Fruit fly (Drosophila melanogaster) whole organism, wandering third instar larva: ENCODE data around the gene CG43924.
A peak's percentile ranks its signal among the peaks of the same experiment; 100 is the strongest.

Source experiments
- CG32264 ChIP-seq: fragments of 200-800 bp; sonication (Bioruptor generic); optimal IDR thresholded peaks from 2 replicates; lab custom pipeline; 2016; ENCODE audit warnings: missing biosample characterization, missing genetic modification characterization
- CG9705 ChIP-seq: fragments of 200-800 bp; sonication (Bioruptor generic); optimal IDR thresholded peaks from 2 replicates; lab custom pipeline; 2018; ENCODE audit warnings: missing biosample characterization, mild to moderate bottlenecking, missing genetic modification characterization
- CrebA ChIP-seq: fragments of 200-800 bp; sonication (Bioruptor generic); optimal IDR thresholded peaks from 2 replicates; lab custom pipeline; 2016; ENCODE audit warnings: missing biosample characterization, mild to moderate bottlenecking, missing genetic modification characterization, borderline replicate concordance
- Dfd ChIP-seq: fragments of >200 bp; optimal IDR thresholded peaks from 2 replicates; lab custom pipeline; 2017; ENCODE audit warnings: missing biosample characterization, missing genetic modification characterization
- Dif ChIP-seq: fragments of 200-275, 200-300 bp; sonication (Bioruptor generic); optimal IDR thresholded peaks from 2 replicates; lab custom pipeline; 2018; ENCODE audit warnings: missing biosample characterization, missing genetic modification characterization; ENCODE audit not compliant: partially characterized antibody
- GATAd ChIP-seq: sonication (Bioruptor generic); optimal IDR thresholded peaks from 2 replicates; lab custom pipeline; 2016; ENCODE audit warnings: missing biosample characterization, missing genetic modification characterization
- HLH106 ChIP-seq: fragments of 200-800 bp; optimal IDR thresholded peaks from 3 replicates; lab custom pipeline; 2019; ENCODE audit warnings: missing biosample characterization, mild to moderate bottlenecking, missing genetic modification characterization, moderate library complexity
- Hnf4 ChIP-seq: fragments of 200-800 bp; sonication (Bioruptor generic); optimal IDR thresholded peaks from 2 replicates; lab custom pipeline; 2016; ENCODE audit warnings: missing biosample characterization, mild to moderate bottlenecking, missing genetic modification characterization
- Hr78 ChIP-seq: fragments of >200 bp; optimal IDR thresholded peaks from 2 replicates; lab custom pipeline; 2017; ENCODE audit warnings: missing biosample characterization, missing genetic modification characterization
- Hr83 ChIP-seq: fragments of 200-300 bp; sonication (Bioruptor generic); optimal IDR thresholded peaks from 2 replicates; lab custom pipeline; 2016; ENCODE audit warnings: missing biosample characterization, mild to moderate bottlenecking, missing genetic modification characterization, moderate library complexity; ENCODE audit not compliant: poor library complexity, severe bottlenecking
- Jra ChIP-seq: sonication (Bioruptor generic); optimal IDR thresholded peaks from 2 replicates; lab custom pipeline; 2016; ENCODE audit warnings: missing biosample characterization, missing genetic modification characterization
- Mio ChIP-seq: sonication (Bioruptor generic); optimal IDR thresholded peaks from 2 replicates; lab custom pipeline; 2016; ENCODE audit warnings: missing biosample characterization, missing genetic modification characterization
- Myc ChIP-seq: fragments of >200 bp; optimal IDR thresholded peaks from 2 replicates; lab custom pipeline; 2017
- N ChIP-seq: fragments of >200 bp; optimal IDR thresholded peaks from 2 replicates; lab custom pipeline; 2018; ENCODE audit warnings: missing biosample characterization, missing external identifiers, missing genetic modification characterization
- OdsH ChIP-seq: fragments of 200-800 bp; sonication (Bioruptor generic); optimal IDR thresholded peaks from 2 replicates; lab custom pipeline; 2016; ENCODE audit warnings: missing biosample characterization, mild to moderate bottlenecking, missing genetic modification characterization
- Rel ChIP-seq, 2 experiments: fragments of 200-800 bp; sonication (Bioruptor generic) in 1 of 2; optimal IDR thresholded peaks; 2 replicates in 1 of 2; 3 replicates in 1 of 2; lab custom pipeline; 2016 to 2019; ENCODE audit warnings: mild to moderate bottlenecking in 2 of 2, missing biosample characterization in 2 of 2, missing genetic modification characterization in 2 of 2, moderate library complexity in 1 of 2
- Sp1 ChIP-seq: fragments of 200-800 bp; sonication (Bioruptor generic); optimal IDR thresholded peaks from 3 replicates; lab custom pipeline; 2019; ENCODE audit warnings: missing biosample characterization, mild to moderate bottlenecking, missing genetic modification characterization, moderate library complexity
- Vsx2 ChIP-seq: fragments of 200-300, 225-300 bp; sonication (Bioruptor generic); optimal IDR thresholded peaks from 2 replicates; lab custom pipeline; 2018; ENCODE audit warnings: missing biosample characterization, missing genetic modification characterization; ENCODE audit not compliant: partially characterized antibody
- br ChIP-seq: fragments of 200-800 bp; sonication (Bioruptor generic); optimal IDR thresholded peaks from 2 replicates; lab custom pipeline; 2016; ENCODE audit warnings: missing biosample characterization, missing genetic modification characterization
- brk ChIP-seq: fragments of 200-800 bp; sonication (Bioruptor generic); optimal IDR thresholded peaks from 2 replicates; lab custom pipeline; 2016; ENCODE audit warnings: missing biosample characterization, mild to moderate bottlenecking, missing genetic modification characterization
- dl ChIP-seq, 2 experiments: fragments of 175-275, 200-275 bp in 1 of 2; fragments of 200-275 bp in 1 of 2; sonication (Bioruptor generic); optimal IDR thresholded peaks; lab custom pipeline; 2018; ENCODE audit warnings: mild to moderate bottlenecking in 2 of 2, missing biosample characterization in 2 of 2, missing genetic modification characterization in 2 of 2, moderate library complexity in 2 of 2; ENCODE audit not compliant: partially characterized antibody in 2 of 2, insufficient read depth in 1 of 2
- dmrt93B ChIP-seq: fragments of 200-800 bp; sonication (Bioruptor generic); optimal IDR thresholded peaks from 2 replicates; lab custom pipeline; 2018; ENCODE audit warnings: missing biosample characterization, mild to moderate bottlenecking, missing genetic modification characterization
- dsf ChIP-seq: sonication (Bioruptor generic); optimal IDR thresholded peaks from 2 replicates; lab custom pipeline; 2016; ENCODE audit warnings: missing biosample characterization, missing genetic modification characterization, borderline replicate concordance
- ey ChIP-seq: fragments of 200-800 bp; sonication (Bioruptor generic); optimal IDR thresholded peaks from 2 replicates; lab custom pipeline; 2016; ENCODE audit warnings: missing biosample characterization, missing genetic modification characterization
- foxo ChIP-seq, 2 experiments: fragments of 200-800 bp; sonication (Bioruptor generic); optimal IDR thresholded peaks; 2 replicates in 1 of 2; 3 replicates in 1 of 2; lab custom pipeline; 2016 to 2017; ENCODE audit warnings: missing biosample characterization in 2 of 2, missing genetic modification characterization in 2 of 2
- fru ChIP-seq: fragments of 200-800 bp; sonication (Bioruptor generic); optimal IDR thresholded peaks from 3 replicates; lab custom pipeline; 2016; ENCODE audit warnings: missing biosample characterization, mild to moderate bottlenecking, missing genetic modification characterization
- h ChIP-seq: fragments of 200-800 bp; sonication (Bioruptor generic); optimal IDR thresholded peaks from 3 replicates; lab custom pipeline; 2016; ENCODE audit warnings: missing biosample characterization, mild to moderate bottlenecking, missing genetic modification characterization
- jim ChIP-seq: fragments of 175-275, 200-325 bp; sonication (Bioruptor generic); optimal IDR thresholded peaks from 2 replicates; lab custom pipeline; 2016; ENCODE audit warnings: missing biosample characterization, mild to moderate bottlenecking, missing genetic modification characterization
- lola ChIP-seq: fragments of >200 bp; optimal IDR thresholded peaks from 2 replicates; lab custom pipeline; 2017; ENCODE audit warnings: missing biosample characterization, missing genetic modification characterization
- pan ChIP-seq: fragments of >200 bp; optimal IDR thresholded peaks from 2 replicates; lab custom pipeline; 2017
- psq ChIP-seq: fragments of 200-800 bp; sonication (Bioruptor generic); optimal IDR thresholded peaks from 3 replicates; lab custom pipeline; 2017; ENCODE audit warnings: missing biosample characterization, mild to moderate bottlenecking, missing genetic modification characterization, moderate library complexity
- rgr ChIP-seq: fragments of 200-800 bp; sonication (Bioruptor generic); optimal IDR thresholded peaks from 3 replicates; lab custom pipeline; 2016; ENCODE audit warnings: missing biosample characterization, mild to moderate bottlenecking, missing genetic modification characterization
- sage ChIP-seq: fragments of 200-800 bp; sonication (Bioruptor generic); optimal IDR thresholded peaks from 2 replicates; lab custom pipeline; 2016; ENCODE audit warnings: missing biosample characterization, mild to moderate bottlenecking, missing genetic modification characterization
- sv ChIP-seq: fragments of 200-800 bp; sonication (Bioruptor generic); optimal IDR thresholded peaks from 3 replicates; lab custom pipeline; 2016; ENCODE audit warnings: missing biosample characterization, missing genetic modification characterization
- tai ChIP-seq: sonication (Bioruptor generic); optimal IDR thresholded peaks from 2 replicates; lab custom pipeline; 2016; ENCODE audit warnings: missing biosample characterization, missing genetic modification characterization
- usp ChIP-seq: fragments of >200 bp; optimal IDR thresholded peaks from 2 replicates; lab custom pipeline; 2017; ENCODE audit warnings: missing biosample characterization, missing genetic modification characterization
- woc ChIP-seq: sonication (Bioruptor generic); optimal IDR thresholded peaks from 2 replicates; lab custom pipeline; 2016; ENCODE audit warnings: missing biosample characterization, mild to moderate bottlenecking, missing genetic modification characterization

CG43924 gene

dm6 chr2L:15745989-15746388 is 35.1 kb upstream of the CG43924 start:
- TF ChIP-seq Jra (GFP tag; lab: Kevin White, UChicago): no peak
- TF ChIP-seq CG32264 (GFP tag; lab: Kevin White, UChicago): no peak
- TF ChIP-seq woc (GFP tag; lab: Kevin White, UChicago): no peak
- TF ChIP-seq fru (GFP tag; lab: Kevin White, UChicago): no peak
- TF ChIP-seq rgr (GFP tag; lab: Kevin White, UChicago): no peak
- no peak for TF ChIP-seq usp
- TF ChIP-seq sv (GFP tag; lab: Kevin White, UChicago): no peak
- no peak for TF ChIP-seq ey (GFP tag; lab: Kevin White, UChicago)
- no peak for TF ChIP-seq Dfd (GFP tag; lab: Kevin White, UChicago)
- no peak for TF ChIP-seq Sp1
- TF ChIP-seq pan (lab: Kevin White, UChicago): no peak
- TF ChIP-seq CG9705 (GFP tag; lab: Kevin White, UChicago): no peak
- TF ChIP-seq Mio (GFP tag; lab: Kevin White, UChicago): no peak
- no peak for TF ChIP-seq N (GFP tag; lab: Kevin White, UChicago)
- TF ChIP-seq dl (GFP tag; optimal IDR thresholded peaks at IDR 0.05; lab: Kevin White, UChicago; ENCODE audit: insufficient read depth in 1 of 2, partially characterized antibody in 2 of 2): no peak
- no peak for TF ChIP-seq h (GFP tag; lab: Kevin White, UChicago)
- no peak for TF ChIP-seq Hnf4 (GFP tag; lab: Kevin White, UChicago)
- TF ChIP-seq tai (GFP tag; lab: Kevin White, UChicago): no peak
- no peak for TF ChIP-seq psq (GFP tag; lab: Kevin White, UChicago)

DNA sequence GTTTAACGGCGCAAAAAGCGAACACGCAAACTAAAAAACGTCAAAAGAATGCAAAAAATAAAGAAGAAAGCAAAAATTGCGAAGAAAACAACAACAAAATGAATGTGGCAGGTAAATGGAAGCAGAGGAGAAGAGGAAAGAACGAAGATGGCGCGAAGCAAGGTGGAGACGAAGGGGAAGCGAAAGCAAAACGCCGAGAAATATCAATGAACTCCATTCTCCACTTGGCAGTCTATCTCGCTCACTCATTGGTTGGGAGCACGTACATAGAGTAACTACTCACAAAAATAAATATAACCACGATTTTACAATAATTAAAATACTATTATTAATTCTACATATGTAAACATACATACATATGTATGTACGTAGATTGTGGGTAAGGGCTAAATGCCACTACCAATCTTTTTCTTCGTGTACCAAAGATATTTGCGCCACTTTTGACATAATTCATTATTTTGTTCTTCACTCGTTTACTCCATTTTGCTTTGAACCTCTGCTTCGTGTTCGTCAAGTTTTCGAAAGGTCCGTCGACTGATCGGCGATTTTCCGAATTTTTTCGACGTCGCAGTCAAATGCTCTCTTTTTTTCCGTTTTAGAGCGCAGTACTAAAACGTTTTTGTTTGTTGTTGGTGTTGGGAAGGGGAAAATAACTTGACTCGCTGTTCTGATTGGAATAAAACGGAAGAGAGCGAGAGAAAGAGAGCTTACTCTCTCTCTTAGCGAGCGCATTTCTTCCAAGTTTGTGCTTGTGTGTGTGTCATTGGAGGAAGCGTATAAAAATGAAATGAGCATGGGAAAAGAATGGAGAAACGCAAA is 34.3 kb upstream of the CG43924 start:
- TF ChIP-seq N (GFP tag; lab: Kevin White, UChicago): no peak
- no peak for TF ChIP-seq rgr (GFP tag; lab: Kevin White, UChicago)
- no peak for TF ChIP-seq CG32264 (GFP tag; lab: Kevin White, UChicago)
- no peak for TF ChIP-seq Hr78 (GFP tag; lab: Kevin White, UChicago)
- peak; percentile 2 for TF ChIP-seq brk (GFP tag; lab: Kevin White, UChicago)
- no peak for TF ChIP-seq Dfd (GFP tag; lab: Kevin White, UChicago)
- TF ChIP-seq Hr83 (GFP tag; lab: Kevin White, UChicago): no peak
- no peak for TF ChIP-seq Jra (GFP tag; lab: Kevin White, UChicago)
- no peak for TF ChIP-seq OdsH (GFP tag; lab: Kevin White, UChicago)
- TF ChIP-seq br: no peak
- no peak for TF ChIP-seq pan (lab: Kevin White, UChicago)
- TF ChIP-seq Vsx2 (GFP tag; lab: Kevin White, UChicago): no peak
- no peak for TF ChIP-seq Sp1
- TF ChIP-seq dmrt93B: no peak
- TF ChIP-seq usp: no peak
- TF ChIP-seq Dif (GFP tag; lab: Kevin White, UChicago): peak; percentile 75
- no peak for TF ChIP-seq CG9705 (GFP tag; lab: Kevin White, UChicago)
- TF ChIP-seq dl (GFP tag; optimal IDR thresholded peaks at IDR 0.05; lab: Kevin White, UChicago; ENCODE audit: insufficient read depth in 1 of 2, partially characterized antibody in 2 of 2): peak; percentile 76 to 79
- TF ChIP-seq GATAd: no peak
- no peak for TF ChIP-seq sv (GFP tag; lab: Kevin White, UChicago)
- TF ChIP-seq Myc (lab: Kevin White, UChicago): no peak
- no peak for TF ChIP-seq woc (GFP tag; lab: Kevin White, UChicago)
- peak; percentile 97 for TF ChIP-seq psq (GFP tag; lab: Kevin White, UChicago)
- no peak for TF ChIP-seq Hnf4 (GFP tag; lab: Kevin White, UChicago)

- TF ChIP-seq sage (GFP tag; lab: Kevin White, UChicago): no peak
- no peak for TF ChIP-seq jim
- peak; percentile 23 for TF ChIP-seq CrebA (GFP tag; lab: Kevin White, UChicago)
- peak; percentile 35 for TF ChIP-seq HLH106 (tag; lab: Kevin White, UChicago)
- peak; percentile 46 for TF ChIP-seq Mio (GFP tag; lab: Kevin White, UChicago)
- TF ChIP-seq rgr (GFP tag; lab: Kevin White, UChicago): peak; percentile 91
- TF ChIP-seq CG9705 (GFP tag; lab: Kevin White, UChicago): no peak
- TF ChIP-seq Myc (lab: Kevin White, UChicago): no peak
- TF ChIP-seq Jra (GFP tag; lab: Kevin White, UChicago): peak; percentile 86
- no peak for TF ChIP-seq lola (GFP tag; lab: Kevin White, UChicago)
- TF ChIP-seq GATAd: no peak
- no peak for TF ChIP-seq sv (GFP tag; lab: Kevin White, UChicago)
- TF ChIP-seq br: peak; percentile 96
- TF ChIP-seq brk (GFP tag; lab: Kevin White, UChicago): peak; percentile 66
- no peak for TF ChIP-seq Dif (GFP tag; lab: Kevin White, UChicago)
- no peak for TF ChIP-seq N (GFP tag; lab: Kevin White, UChicago)
- TF ChIP-seq woc (GFP tag; lab: Kevin White, UChicago): peak; percentile 85
- TF ChIP-seq tai (GFP tag; lab: Kevin White, UChicago): peak; percentile 83
- TF ChIP-seq usp: no peak
- peak; percentile 6 for TF ChIP-seq dmrt93B
- peak in 1 of 2 experiments; percentile 94 for TF ChIP-seq foxo (GFP tag; optimal IDR thresholded peaks at IDR 0.05; lab: Kevin White, UChicago)
- peak; percentile 95 for TF ChIP-seq ey (GFP tag; lab: Kevin White, UChicago)
- no peak for TF ChIP-seq pan (lab: Kevin White, UChicago)
- peak; percentile 87 for TF ChIP-seq Hnf4 (GFP tag; lab: Kevin White, UChicago)
- no peak for TF ChIP-seq Rel (GFP tag; optimal IDR thresholded peaks at IDR 0.05; lab: Kevin White, UChicago)
- peak; percentile 16 for TF ChIP-seq Rel (tag; optimal IDR thresholded peaks at IDR 0.05; lab: Kevin White, UChicago)
- peak; percentile 53 for TF ChIP-seq h (GFP tag; lab: Kevin White, UChicago)
- no peak for TF ChIP-seq Vsx2 (GFP tag; lab: Kevin White, UChicago)
- TF ChIP-seq dsf: peak; percentile 1
- TF ChIP-seq dl (GFP tag; optimal IDR thresholded peaks at IDR 0.05; lab: Kevin White, UChicago; ENCODE audit: insufficient read depth in 1 of 2, partially characterized antibody in 2 of 2): no peak
- TF ChIP-seq Sp1: peak; percentile 96
- no peak for TF ChIP-seq CG32264 (GFP tag; lab: Kevin White, UChicago)
These were observed 32.7 kb upstream of the CG43924 start for dm6 chr2L:15743578-15743977.
